Worm (Caenorhabditis elegans) whole organism, mixed stage, embryonic: ENCODE measurements around the gene lrpr-1.

Source experiments
- flh-1 ChIP-seq: fragments of 200-800 bp; sonication (Bioruptor generic); optimal IDR thresholded peaks from 2 replicates; lab custom pipeline; 2018; ENCODE audit warnings: mild to moderate bottlenecking, missing genetic modification characterization, moderate library complexity, missing compliant biosample characterization
- lin-32 ChIP-seq: fragments of 200-800 bp; sonication (Bioruptor generic); optimal IDR thresholded peaks from 2 replicates; lab custom pipeline; 2018; ENCODE audit warnings: mild to moderate bottlenecking, missing genetic modification characterization, missing compliant biosample characterization
- nhr-237 ChIP-seq: fragments of 150-350 bp; optimal IDR thresholded peaks from 2 replicates; lab custom pipeline; 2014; ENCODE audit warnings: missing biosample characterization, missing genetic modification characterization
- nhr-76 ChIP-seq: sonication (generic microtip); optimal IDR thresholded peaks from 2 replicates; lab custom pipeline; 2017; ENCODE audit warnings: missing biosample characterization, missing genetic modification characterization
- zip-8 ChIP-seq: fragments of 150-350 bp; optimal IDR thresholded peaks from 2 replicates; lab custom pipeline; 2014; ENCODE audit warnings: missing biosample characterization, missing genetic modification characterization

- TF ChIP-seq nhr-76 = no peak
- TF ChIP-seq nhr-237 (tag; lab: Kevin White, UChicago) = no peak
- no peak for TF ChIP-seq zip-8 (tag; lab: Kevin White, UChicago)
- TF ChIP-seq lin-32 (GFP tag; lab: Kevin White, UChicago) = no peak
- TF ChIP-seq flh-1 = no peak
Observed at ce11 chrV:5964658-5965178, 47.0 kb upstream of the lrpr-1 start.
